Worm (Caenorhabditis elegans) whole organism, young adult: Measurements from ENCODE around the gene C25E10.10.

ENCODE experiments used
- B0336.3 ChIP-seq: fragments of 200-800 bp; sonication (Bioruptor generic); IDR thresholded peaks from 2 replicates; pipeline ENCODE4 v1.3.6; 2022; ENCODE audit warnings: missing genetic modification characterization, missing compliant biosample characterization
- F22D6.2 ChIP-seq: sonication (generic microtip); optimal IDR thresholded peaks from 2 replicates; lab custom pipeline; 2016; ENCODE audit warnings: mild to moderate bottlenecking, missing genetic modification characterization, missing compliant biosample characterization
- F23B12.7 ChIP-seq: sonication (generic microtip); optimal IDR thresholded peaks from 2 replicates; lab custom pipeline; 2017; ENCODE audit warnings: missing genetic modification characterization, mild to moderate bottlenecking, missing compliant biosample characterization, antibody characterized with exemption, moderate library complexity; ENCODE audit not compliant: insufficient read depth
- F33H1.4 ChIP-seq: fragments of 200-800 bp; sonication (Bioruptor generic); IDR thresholded peaks from 2 replicates; pipeline ENCODE4 v1.3.6; 2022; ENCODE audit warnings: missing genetic modification reagents, missing genetic modification characterization, missing compliant biosample characterization
- F55B11.4 ChIP-seq: sonication (generic microtip); optimal IDR thresholded peaks from 2 replicates; lab custom pipeline; 2016; ENCODE audit warnings: missing compliant biosample characterization, missing genetic modification characterization, borderline replicate concordance; ENCODE audit not compliant: insufficient read depth
- K12H6.12 ChIP-seq: fragments of 200-800 bp; sonication (Bioruptor generic); optimal IDR thresholded peaks from 2 replicates; lab custom pipeline; 2018; ENCODE audit warnings: mild to moderate bottlenecking, missing genetic modification characterization, missing compliant biosample characterization
- Y53G8AR.9 ChIP-seq: fragments of 200-800 bp; sonication (Bioruptor generic); conservative IDR thresholded peaks from 2 replicates; pipeline ENCODE4 v1.3.6; 2022; ENCODE audit warnings: missing genetic modification reagents, missing genetic modification characterization, missing compliant biosample characterization
- Y67H2A.10 ChIP-seq: fragments of 200-800 bp; sonication (Bioruptor generic); conservative IDR thresholded peaks from 2 replicates; pipeline ENCODE4 v1.3.6; 2022; ENCODE audit warnings: missing genetic modification reagents, missing genetic modification characterization, missing compliant biosample characterization
- akir-1 ChIP-seq: fragments of 200-800 bp; sonication (Bioruptor generic); optimal IDR thresholded peaks from 2 replicates; lab custom pipeline; 2018; ENCODE audit warnings: mild to moderate bottlenecking, missing genetic modification characterization, moderate library complexity, missing compliant biosample characterization
- ama-1 ChIP-seq, 3 experiments: fragments of 150-350 bp in 1 of 3; sonication (generic microtip) in 2 of 3; optimal IDR thresholded peaks; 2 replicates each; lab custom pipeline; 2014 to 2018; ENCODE audit warnings: missing biosample characterization in 2 of 3, missing genetic modification characterization in 2 of 3, missing genetic modification reagents in 2 of 3
- attf-3 ChIP-seq: fragments of 200-800 bp; sonication (Bioruptor generic); conservative IDR thresholded peaks from 2 replicates; pipeline ENCODE4 v1.3.6; 2022; ENCODE audit warnings: missing genetic modification reagents, missing genetic modification characterization, missing compliant biosample characterization
- cebp-1 ChIP-seq, 2 experiments: fragments of 200-800 bp in 1 of 2; sonication (Bioruptor generic) in 1 of 2; sonication (generic microtip) in 1 of 2; IDR thresholded peaks in 1 of 2; optimal IDR thresholded peaks in 1 of 2; 2 replicates each; pipeline versions ENCODE4 v1.3.6 to Lab custom; 2017 to 2022; ENCODE audit warnings: missing compliant biosample characterization in 2 of 2, missing genetic modification characterization in 2 of 2, mild to moderate bottlenecking in 1 of 2, missing genetic modification reagents in 1 of 2, moderate library complexity in 1 of 2
- ceh-40 ChIP-seq: fragments of 200-800 bp; sonication (Bioruptor generic); IDR thresholded peaks from 2 replicates; pipeline ENCODE4 v1.3.6; 2022; ENCODE audit warnings: missing genetic modification characterization, missing compliant biosample characterization
- ceh-58 ChIP-seq: fragments of 200-800 bp; sonication (Bioruptor generic); IDR thresholded peaks from 2 replicates; pipeline ENCODE4 v1.3.6; 2022; ENCODE audit warnings: missing genetic modification characterization, missing compliant biosample characterization
- ceh-79 ChIP-seq: sonication (generic microtip); optimal IDR thresholded peaks from 2 replicates; lab custom pipeline; 2017; ENCODE audit warnings: mild to moderate bottlenecking, missing genetic modification characterization, missing compliant biosample characterization
- chd-7 ChIP-seq: sonication (generic microtip); optimal IDR thresholded peaks from 2 replicates; lab custom pipeline; 2016; ENCODE audit warnings: mild to moderate bottlenecking, missing genetic modification characterization, moderate library complexity, missing compliant biosample characterization
- dox-1 ChIP-seq: fragments of 200-800 bp; sonication (Bioruptor generic); IDR thresholded peaks from 2 replicates; pipeline ENCODE4 v1.3.6; 2022; ENCODE audit warnings: missing genetic modification reagents, missing genetic modification characterization, missing compliant biosample characterization
- egl-44 ChIP-seq: fragments of 200-800 bp; sonication (Bioruptor generic); IDR thresholded peaks from 2 replicates; pipeline ENCODE4 v1.3.6; 2022; ENCODE audit warnings: missing genetic modification reagents, missing genetic modification characterization, missing compliant biosample characterization
- ekl-4 ChIP-seq: fragments of 200-800 bp; sonication (Bioruptor generic); IDR thresholded peaks from 2 replicates; pipeline ENCODE4 v1.3.6; 2022; ENCODE audit warnings: missing genetic modification reagents, missing genetic modification characterization, missing compliant biosample characterization
- ets-4 ChIP-seq: fragments of 200-800 bp; sonication (Bioruptor generic); optimal IDR thresholded peaks from 2 replicates; lab custom pipeline; 2018; ENCODE audit warnings: mild to moderate bottlenecking, missing genetic modification characterization, missing compliant biosample characterization
- fkh-3 ChIP-seq: sonication (generic microtip); optimal IDR thresholded peaks from 2 replicates; lab custom pipeline; 2016; ENCODE audit warnings: mild to moderate bottlenecking, missing genetic modification characterization, missing compliant biosample characterization
- hlh-26 ChIP-seq: fragments of 200-800 bp; sonication (Bioruptor generic); conservative IDR thresholded peaks from 2 replicates; pipeline ENCODE4 v1.3.6; 2022; ENCODE audit warnings: missing genetic modification reagents, missing genetic modification characterization, missing compliant biosample characterization
- hmg-1.2 ChIP-seq: fragments of 200-800 bp; sonication (Bioruptor generic); IDR thresholded peaks from 2 replicates; pipeline ENCODE4 v1.3.6; 2022; ENCODE audit warnings: missing genetic modification reagents, missing genetic modification characterization, missing compliant biosample characterization
- hmg-20 ChIP-seq: fragments of 200-800 bp; sonication (Bioruptor generic); IDR thresholded peaks from 2 replicates; pipeline ENCODE4 v1.3.6; 2022; ENCODE audit warnings: missing genetic modification reagents, missing genetic modification characterization, missing compliant biosample characterization
- lin-35 ChIP-seq, 3 experiments: fragments of 150-350 bp in 2 of 3; sonication (generic microtip) in 1 of 3; optimal IDR thresholded peaks; 2 replicates each; lab custom pipeline; 2014 to 2018; ENCODE audit warnings: missing biosample characterization in 3 of 3, missing genetic modification characterization in 3 of 3, missing genetic modification reagents in 3 of 3
- lin-40 ChIP-seq: sonication (generic microtip); optimal IDR thresholded peaks from 2 replicates; lab custom pipeline; 2016; ENCODE audit warnings: missing genetic modification characterization, mild to moderate bottlenecking, missing compliant biosample characterization, missing genotype, missing genetic modification reagents
- lin-54 ChIP-seq: fragments of 200-800 bp; sonication (Bioruptor generic); optimal IDR thresholded peaks from 2 replicates; lab custom pipeline; 2018; ENCODE audit warnings: mild to moderate bottlenecking, missing genetic modification characterization, missing compliant biosample characterization
- lir-1 ChIP-seq: fragments of 200-800 bp; sonication (Bioruptor generic); conservative IDR thresholded peaks from 2 replicates; pipeline ENCODE4 v1.3.6; 2022; ENCODE audit warnings: missing genetic modification reagents, missing genetic modification characterization, missing compliant biosample characterization
- lsl-1 ChIP-seq: fragments of 200-800 bp; sonication (Bioruptor generic); optimal IDR thresholded peaks from 2 replicates; lab custom pipeline; 2018; ENCODE audit warnings: mild to moderate bottlenecking, missing genetic modification characterization, moderate library complexity, missing compliant biosample characterization
- madf-10 ChIP-seq: sonication (generic microtip); optimal IDR thresholded peaks from 2 replicates; lab custom pipeline; 2016; ENCODE audit warnings: mild to moderate bottlenecking, missing genetic modification characterization, missing compliant biosample characterization
- madf-3 ChIP-seq: fragments of 200-800 bp; sonication (Bioruptor generic); IDR thresholded peaks from 2 replicates; pipeline ENCODE4 v1.3.6; 2022; ENCODE audit warnings: missing genetic modification reagents, missing genetic modification characterization, missing compliant biosample characterization
- mcd-1 ChIP-seq: fragments of 200-800 bp; sonication (Bioruptor generic); IDR thresholded peaks from 2 replicates; pipeline ENCODE4 v1.3.6; 2022; ENCODE audit warnings: missing genetic modification reagents, missing genetic modification characterization, missing compliant biosample characterization
- nfya-1 ChIP-seq: sonication (generic microtip); optimal IDR thresholded peaks from 2 replicates; lab custom pipeline; 2017; ENCODE audit warnings: antibody characterized with exemption, missing compliant biosample characterization, missing genetic modification characterization, borderline replicate concordance; ENCODE audit not compliant: insufficient read depth
- nfyb-1 ChIP-seq: fragments of 200-800 bp; sonication (Bioruptor generic); IDR thresholded peaks from 2 replicates; pipeline ENCODE4 v1.3.6; 2022; ENCODE audit warnings: missing genetic modification reagents, missing genetic modification characterization, missing compliant biosample characterization
- nhr-27 ChIP-seq: fragments of 200-800 bp; sonication (Bioruptor generic); optimal IDR thresholded peaks from 2 replicates; lab custom pipeline; 2018; ENCODE audit warnings: mild to moderate bottlenecking, missing genetic modification characterization, moderate library complexity, missing compliant biosample characterization
- pbrm-1 ChIP-seq: fragments of 200-800 bp; sonication (Bioruptor generic); IDR thresholded peaks from 2 replicates; pipeline ENCODE4 v1.3.6; 2022; ENCODE audit warnings: missing genetic modification reagents, missing genetic modification characterization, missing compliant biosample characterization
- snpc-4 ChIP-seq, 5 experiments: fragments of 150-350 bp in 1 of 5; sonication (generic microtip) in 4 of 5; optimal IDR thresholded peaks; 2 replicates each; lab custom pipeline; 2014 to 2018; ENCODE audit warnings: missing genetic modification characterization in 5 of 5, missing biosample characterization in 3 of 5, antibody characterized with exemption in 2 of 5, mild to moderate bottlenecking in 2 of 5, missing compliant biosample characterization in 2 of 5, missing genotype in 2 of 5, moderate library complexity in 2 of 5, missing genetic modification reagents in 1 of 5
- tbp1 ChIP-seq: fragments of 200-800 bp; sonication (Bioruptor generic); optimal IDR thresholded peaks from 2 replicates; lab custom pipeline; 2018; ENCODE audit warnings: mild to moderate bottlenecking, missing genetic modification characterization, missing compliant biosample characterization
- tlf-1 ChIP-seq: fragments of 200-800 bp; sonication (Bioruptor generic); optimal IDR thresholded peaks from 2 replicates; lab custom pipeline; 2018; ENCODE audit warnings: mild to moderate bottlenecking, missing genetic modification characterization, missing compliant biosample characterization
- xnd-1 ChIP-seq: sonication (generic microtip); optimal IDR thresholded peaks from 2 replicates; lab custom pipeline; 2016; ENCODE audit warnings: missing genotype, missing genetic modification reagents, missing genetic modification characterization, missing compliant biosample characterization
- ztf-18 ChIP-seq: sonication (generic microtip); optimal IDR thresholded peaks from 2 replicates; lab custom pipeline; 2016; ENCODE audit warnings: missing genotype, mild to moderate bottlenecking, missing genetic modification characterization, missing compliant biosample characterization
- ztf-22 ChIP-seq: fragments of 200-800 bp; sonication (Bioruptor generic); optimal IDR thresholded peaks from 2 replicates; lab custom pipeline; 2018; ENCODE audit warnings: mild to moderate bottlenecking, missing genetic modification characterization, moderate library complexity, missing compliant biosample characterization

Gene C25E10.10

ce11 chrV:9096674-9097073 lies 40.5 kb upstream of the C25E10.10 start:
- no peak for TF ChIP-seq ztf-22
- TF ChIP-seq attf-3 (GFP tag; lab: Robert Waterston, UW), result no peak
- TF ChIP-seq ceh-58 (GFP tag; lab: Robert Waterston, UW), result no peak
- no peak for TF ChIP-seq lin-40 (tag; lab: Kevin White, UChicago)
- TF ChIP-seq cebp-1 (GFP tag; IDR thresholded peaks at IDR 0.05; lab: Robert Waterston, UW), result no peak
- TF ChIP-seq cebp-1 (tag; optimal IDR thresholded peaks at IDR 0.05; lab: Kevin White, UChicago), result no peak
- no peak for TF ChIP-seq fkh-3
- no peak for TF ChIP-seq hmg-20
- TF ChIP-seq B0336.3 (GFP tag; lab: Robert Waterston, UW), result peak; percentile 12; the same call in 1 of the 2 replicates
- peak; percentile 61 for TF ChIP-seq ama-1 (optimal IDR thresholded peaks at IDR 0.05; lab: Kevin White, UChicago)
- TF ChIP-seq ama-1 (GFP tag; optimal IDR thresholded peaks at IDR 0.05; lab: Kevin White, UChicago), result no peak
- TF ChIP-seq mcd-1 (GFP tag; lab: Robert Waterston, UW), result no peak
- TF ChIP-seq nfyb-1, result peak; percentile 23; the same call in 1 of the 2 replicates
- TF ChIP-seq tlf-1, result no peak
- TF ChIP-seq akir-1 (GFP tag; lab: Kevin White, UChicago), result no peak
- TF ChIP-seq egl-44, result no peak
- no peak for TF ChIP-seq F33H1.4 (GFP tag; lab: Robert Waterston, UW)
- no peak for TF ChIP-seq F22D6.2 (tag; lab: Kevin White, UChicago)
- 0 out of 2 replicates have a peak, but pooled peaks have one; percentile 38 for TF ChIP-seq madf-3 (GFP tag; lab: Robert Waterston, UW)
- TF ChIP-seq Y53G8AR.9, result 0 out of 2 replicates have a peak, but pooled peaks have one; percentile 10

DNA sequence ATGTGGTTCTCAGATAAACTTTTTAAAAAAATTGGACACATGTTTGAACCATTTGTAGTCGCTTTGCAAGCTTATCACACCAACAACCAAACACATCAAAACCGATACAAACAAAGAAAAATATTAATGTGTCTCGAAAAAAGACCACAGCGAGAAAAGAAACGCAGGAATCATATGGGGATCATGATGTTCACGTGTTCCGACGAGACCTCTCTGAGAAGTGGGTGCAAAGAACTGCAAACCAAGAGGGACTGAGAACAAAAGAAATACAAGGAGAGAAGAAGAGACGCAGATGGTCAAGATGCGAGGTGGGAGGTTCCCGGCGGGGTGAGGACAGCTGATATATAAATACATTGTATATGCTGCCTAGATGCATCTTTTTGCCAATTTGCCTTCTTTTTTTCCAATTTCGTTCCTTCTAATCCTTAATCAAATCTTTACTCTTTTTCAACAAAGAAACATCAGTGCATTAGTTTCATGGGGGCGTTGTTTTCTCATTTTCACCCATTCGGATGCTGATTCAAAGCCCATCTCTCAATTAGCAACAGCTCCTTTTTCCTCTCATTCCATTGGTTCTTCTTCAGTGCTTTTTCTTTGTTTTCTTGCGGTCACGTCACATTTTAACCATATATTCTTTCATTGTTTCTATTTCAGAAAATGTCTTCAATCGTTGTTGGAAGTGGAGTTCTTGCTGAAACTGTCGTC lies 39.6 kb upstream of the C25E10.10 start, which contains the start of gene F21C10.10:
Gene F21C10.10 (plus strand): TSS at position 655 of the 705 bp plus-strand sequence.
- TF ChIP-seq ztf-18 (no peak), F23B12.7 (peak; percentile 15), pbrm-1 (GFP tag; lab: Robert Waterston, UW) (peak; percentile 51; the same call in 1 of the 2 replicates), ets-4 (GFP tag; lab: Kevin White, UChicago) (no peak), ceh-79 (no peak), F55B11.4 (no peak), lsl-1 (GFP tag; lab: Kevin White, UChicago) (no peak), nhr-27 (tag; lab: Kevin White, UChicago) (no peak), nfya-1 (tag; lab: Kevin White, UChicago) (no peak), madf-10 (tag; lab: Kevin White, UChicago) (peak; percentile 72), chd-7 (tag; lab: Kevin White, UChicago) (peak; percentile 69), K12H6.12 (peak; percentile 67), egl-44 (peak; percentile 42; the same call in 1 of the 2 replicates), lin-35 (GFP tag; optimal IDR thresholded peaks at IDR 0.05; lab: Kevin White, UChicago) (peak in 1 of 3 experiments; percentile 0), ekl-4 (GFP tag; lab: Robert Waterston, UW) (peak; percentile 58), hmg-1.2 (peak; percentile 90), nfyb-1 (peak; percentile 75), hlh-26 (GFP tag; lab: Robert Waterston, UW) (no peak), lir-1 (GFP tag; lab: Robert Waterston, UW) (no peak), Y67H2A.10 (no peak), dox-1 (GFP tag; lab: Robert Waterston, UW) (peak; percentile 78), B0336.3 (GFP tag; lab: Robert Waterston, UW) (peak; percentile 59; the same call in 1 of the 2 replicates), ceh-40 (no peak), snpc-4 (GFP tag; optimal IDR thresholded peaks at IDR 0.05; lab: Kevin White, UChicago) (no peak), snpc-4 (tag; optimal IDR thresholded peaks at IDR 0.05; lab: Kevin White, UChicago) (peak in 2 of 4 experiments; percentile 22 to 48), lin-54 (GFP tag; lab: Kevin White, UChicago) (peak; percentile 55), cebp-1 (GFP tag; IDR thresholded peaks at IDR 0.05; lab: Robert Waterston, UW) (no peak), cebp-1 (tag; optimal IDR thresholded peaks at IDR 0.05; lab: Kevin White, UChicago) (peak; percentile 81), xnd-1 (tag; lab: Kevin White, UChicago) (no peak), tbp1 (GFP tag; lab: Kevin White, UChicago) (peak; percentile 54), madf-3 (GFP tag; lab: Robert Waterston, UW) (no peak), ama-1 (optimal IDR thresholded peaks at IDR 0.05; lab: Kevin White, UChicago) (peak; percentile 59), ama-1 (GFP tag; optimal IDR thresholded peaks at IDR 0.05; lab: Kevin White, UChicago) (no peak)
